Fruit fly (Drosophila melanogaster) whole organism, embryonic: Measurements from ENCODE around the gene CG6083.

ENCODE experiments used
- Bgb ChIP-seq: fragments of 200-800 bp; sonication (Bioruptor generic); IDR thresholded peaks from 2 replicates; pipeline ENCODE4 v1.3.6; 2022; ENCODE audit warnings: missing biosample characterization, missing genetic modification characterization; ENCODE audit not compliant: partially characterized antibody
- CG10366 ChIP-seq: fragments of 200-800 bp; sonication (Bioruptor generic); IDR thresholded peaks from 2 replicates; pipeline ENCODE4 v1.3.6; 2022; ENCODE audit warnings: missing biosample characterization, missing genetic modification characterization
- CG14860 ChIP-seq: fragments of 200-800 bp; sonication (Bioruptor generic); IDR thresholded peaks from 3 replicates; pipeline ENCODE4 v1.3.6; 2022; ENCODE audit warnings: missing biosample characterization, missing genetic modification characterization; ENCODE audit not compliant: partially characterized antibody
- CG16813 ChIP-seq: fragments of 200-800 bp; sonication (Bioruptor generic); IDR thresholded peaks from 3 replicates; pipeline ENCODE4 v1.3.6; 2022; ENCODE audit warnings: missing biosample characterization, missing genetic modification characterization; ENCODE audit not compliant: partially characterized antibody
- CG17328 ChIP-seq: fragments of 200-800 bp; sonication (Bioruptor generic); IDR thresholded peaks from 2 replicates; pipeline ENCODE4 v1.3.6; 2022; ENCODE audit warnings: missing biosample characterization, missing genetic modification characterization
- CG18764 ChIP-seq: fragments of 200-800 bp; sonication (Bioruptor generic); optimal IDR thresholded peaks from 3 replicates; lab custom pipeline; 2016; ENCODE audit warnings: missing biosample characterization, missing genetic modification characterization
- CG2116 ChIP-seq: fragments of 200-800 bp; sonication (Bioruptor generic); optimal IDR thresholded peaks from 3 replicates; lab custom pipeline; 2018; ENCODE audit warnings: missing biosample characterization, mild to moderate bottlenecking, missing genetic modification characterization
- CG2875 ChIP-seq: fragments of 200-800 bp; sonication (Bioruptor generic); optimal IDR thresholded peaks from 2 replicates; lab custom pipeline; 2017; ENCODE audit warnings: missing biosample characterization, mild to moderate bottlenecking, missing genetic modification characterization, missing genetic modification reagents
- CG33557 ChIP-seq: fragments of 200-800 bp; sonication (Bioruptor generic); optimal IDR thresholded peaks from 2 replicates; lab custom pipeline; 2019; ENCODE audit warnings: missing biosample characterization, mild to moderate bottlenecking, missing genetic modification characterization, moderate library complexity
- CG34224 ChIP-seq: fragments of 200-800 bp; sonication (Bioruptor generic); IDR thresholded peaks from 3 replicates; pipeline ENCODE4 v1.3.6; 2022; ENCODE audit warnings: missing biosample characterization, missing genetic modification characterization; ENCODE audit not compliant: partially characterized antibody
- CG34376 ChIP-seq: fragments of 200-800 bp; sonication (Bioruptor generic); optimal IDR thresholded peaks from 2 replicates; lab custom pipeline; 2018; ENCODE audit warnings: missing biosample characterization, mild to moderate bottlenecking, missing genetic modification characterization
- CG4404 ChIP-seq: fragments of 200-800 bp; sonication (Bioruptor generic); IDR thresholded peaks from 2 replicates; pipeline ENCODE4 v1.3.6; 2022; ENCODE audit warnings: missing biosample characterization, missing genetic modification characterization
- CG6791 ChIP-seq: fragments of 200-800 bp; sonication (Bioruptor generic); IDR thresholded peaks from 3 replicates; pipeline ENCODE4 v1.3.6; 2022; ENCODE audit warnings: missing biosample characterization, missing genetic modification characterization; ENCODE audit not compliant: partially characterized antibody
- CG8281 ChIP-seq: fragments of 200-800 bp; sonication (Bioruptor generic); optimal IDR thresholded peaks from 2 replicates; lab custom pipeline; 2018; ENCODE audit warnings: missing biosample characterization, mild to moderate bottlenecking, missing genetic modification characterization, moderate library complexity
- CHES-1-like ChIP-seq: fragments of 200-800 bp; sonication (Bioruptor generic); optimal IDR thresholded peaks from 2 replicates; lab custom pipeline; 2016; ENCODE audit warnings: missing biosample characterization, missing genetic modification characterization
- Dip2 ChIP-seq: fragments of 200-800 bp; sonication (Bioruptor generic); IDR thresholded peaks from 2 replicates; pipeline ENCODE4 v1.3.6; 2022; ENCODE audit warnings: missing biosample characterization, missing genetic modification characterization
- Doc3 ChIP-seq: fragments of 200-800 bp; sonication (Bioruptor generic); IDR thresholded peaks from 3 replicates; pipeline ENCODE4 v1.3.6; 2022; ENCODE audit warnings: missing biosample characterization, missing genetic modification characterization; ENCODE audit not compliant: partially characterized antibody
- Dp ChIP-seq: fragments of 200-800 bp; sonication (Bioruptor generic); optimal IDR thresholded peaks from 2 replicates; lab custom pipeline; 2018; ENCODE audit warnings: missing biosample characterization, mild to moderate bottlenecking, missing genetic modification characterization, moderate library complexity
- Dref ChIP-seq: fragments of 200-800 bp; sonication (Bioruptor generic); IDR thresholded peaks from 2 replicates; pipeline ENCODE4 v1.3.6; 2022; ENCODE audit warnings: missing biosample characterization, missing genetic modification characterization
- E2f2 ChIP-seq: fragments of 200-800 bp; sonication (Bioruptor generic); IDR thresholded peaks from 2 replicates; pipeline ENCODE4 v1.3.6; 2022; ENCODE audit warnings: missing biosample characterization, missing genetic modification characterization
- Fer2 ChIP-seq: fragments of 200-800 bp; sonication (Bioruptor generic); optimal IDR thresholded peaks from 2 replicates; lab custom pipeline; 2018; ENCODE audit warnings: missing biosample characterization, mild to moderate bottlenecking, missing genetic modification characterization, moderate library complexity
- HmgD ChIP-seq: fragments of 200-800 bp; sonication (Bioruptor generic); optimal IDR thresholded peaks from 3 replicates; lab custom pipeline; 2016; ENCODE audit warnings: missing biosample characterization, missing genetic modification characterization
- MTF-1 ChIP-seq: fragments of 200-800 bp; sonication (Bioruptor generic); optimal IDR thresholded peaks from 2 replicates; lab custom pipeline; 2018; ENCODE audit warnings: missing biosample characterization, mild to moderate bottlenecking, missing genetic modification characterization, borderline replicate concordance
- Med ChIP-seq: fragments of 200-800 bp; sonication (Bioruptor generic); peaks from one replicate; lab custom pipeline; 2016; ENCODE audit warnings: missing biosample characterization, missing genetic modification characterization, mild to moderate bottlenecking, inconsistent platforms, moderate library complexity
- Ptx1 ChIP-seq: fragments of 200-800 bp; sonication (Bioruptor generic); IDR thresholded peaks from 2 replicates; pipeline ENCODE4 v1.3.6; 2022; ENCODE audit warnings: missing biosample characterization, missing genetic modification characterization
- Scr ChIP-seq: fragments of 200-800 bp; sonication (Bioruptor generic); IDR thresholded peaks from 2 replicates; pipeline ENCODE4 v1.3.6; 2022; ENCODE audit warnings: missing biosample characterization, missing genetic modification characterization; ENCODE audit not compliant: partially characterized antibody
- Sry-δ ChIP-seq: fragments of 200-800 bp; sonication (Bioruptor generic); optimal IDR thresholded peaks from 2 replicates; lab custom pipeline; 2016; ENCODE audit warnings: missing biosample characterization, missing genetic modification characterization
- amos ChIP-seq: fragments of 200-800 bp; sonication (Bioruptor generic); IDR thresholded peaks from 2 replicates; pipeline ENCODE4 v1.3.6; 2022; ENCODE audit warnings: missing biosample characterization, missing genetic modification characterization; ENCODE audit not compliant: partially characterized antibody
- bab2 ChIP-seq: fragments of 200-800 bp; sonication (Bioruptor generic); optimal IDR thresholded peaks from 2 replicates; lab custom pipeline; 2016; ENCODE audit warnings: missing biosample characterization, missing genetic modification characterization
- bbx ChIP-seq: fragments of 200-800 bp; sonication (Bioruptor generic); IDR thresholded peaks from 2 replicates; pipeline ENCODE4 v1.3.6; 2022; ENCODE audit warnings: missing biosample characterization, missing genetic modification characterization; ENCODE audit not compliant: partially characterized antibody
- bsh ChIP-seq, 2 experiments: fragments of 200-800 bp; sonication (Bioruptor generic); optimal IDR thresholded peaks; 2 replicates each; lab custom pipeline; 2017 to 2018; ENCODE audit warnings: mild to moderate bottlenecking in 2 of 2, missing biosample characterization in 2 of 2, missing genetic modification characterization in 2 of 2, moderate library complexity in 1 of 2
- chif ChIP-seq, 2 experiments: fragments of 200-800 bp; sonication (Bioruptor generic); optimal IDR thresholded peaks; 3 replicates each; lab custom pipeline; 2016; ENCODE audit warnings: missing biosample characterization in 2 of 2, missing genetic modification characterization in 2 of 2
- chinmo ChIP-seq: fragments of 200-800 bp; sonication (Bioruptor generic); IDR thresholded peaks from 4 replicates; pipeline ENCODE4 v1.3.6; 2022; ENCODE audit warnings: missing biosample characterization, missing genetic modification characterization; ENCODE audit not compliant: partially characterized antibody
- hb ChIP-seq: fragments of 200-800 bp; sonication (Bioruptor generic); IDR thresholded peaks from 3 replicates; pipeline ENCODE4 v1.3.6; 2022; ENCODE audit warnings: missing biosample characterization, missing genetic modification characterization; ENCODE audit not compliant: partially characterized antibody
- hbn ChIP-seq: fragments of 200-800 bp; sonication (Bioruptor generic); IDR thresholded peaks from 2 replicates; pipeline ENCODE4 v1.3.6; 2022; ENCODE audit warnings: missing biosample characterization, missing genetic modification characterization; ENCODE audit not compliant: partially characterized antibody
- inv ChIP-seq: fragments of 200-800 bp; sonication (Bioruptor generic); IDR thresholded peaks from 2 replicates; pipeline ENCODE4 v1.3.6; 2022; ENCODE audit warnings: missing biosample characterization, missing genetic modification characterization; ENCODE audit not compliant: partially characterized antibody
- jigr1 ChIP-seq: fragments of 200-800 bp; sonication (Bioruptor generic); IDR thresholded peaks from 3 replicates; pipeline ENCODE4 v1.3.6; 2022; ENCODE audit warnings: missing biosample characterization, missing genetic modification characterization
- kay ChIP-seq: fragments of 200-800 bp; sonication (Bioruptor generic); optimal IDR thresholded peaks from 2 replicates; lab custom pipeline; 2016; ENCODE audit warnings: missing biosample characterization, missing genetic modification characterization
- knrl ChIP-seq: fragments of 200-800 bp; sonication (Bioruptor generic); IDR thresholded peaks from 3 replicates; pipeline ENCODE4 v1.3.6; 2022; ENCODE audit warnings: missing biosample characterization, missing genetic modification characterization; ENCODE audit not compliant: partially characterized antibody
- row ChIP-seq: fragments of 200-800 bp; sonication (Bioruptor generic); IDR thresholded peaks from 3 replicates; pipeline ENCODE4 v1.3.6; 2022; ENCODE audit warnings: missing biosample characterization, missing genetic modification characterization
- schlank ChIP-seq: fragments of 200-800 bp; sonication (Bioruptor generic); optimal IDR thresholded peaks from 2 replicates; lab custom pipeline; 2018; ENCODE audit warnings: missing biosample characterization, mild to moderate bottlenecking, missing genetic modification characterization
- sens ChIP-seq: fragments of 200-800 bp; sonication (Bioruptor generic); peaks from one replicate; lab custom pipeline; 2016; ENCODE audit warnings: missing biosample characterization, missing genetic modification characterization
- stwl ChIP-seq: fragments of 200-800 bp; sonication (Bioruptor generic); optimal IDR thresholded peaks from 3 replicates; lab custom pipeline; 2018; ENCODE audit warnings: missing biosample characterization, mild to moderate bottlenecking, missing genetic modification characterization, moderate library complexity
- sug ChIP-seq: fragments of 200-800 bp; optimal IDR thresholded peaks from 2 replicates; lab custom pipeline; 2019; ENCODE audit warnings: missing biosample characterization, mild to moderate bottlenecking, missing genetic modification characterization, moderate library complexity
- toy ChIP-seq: fragments of 200-800 bp; sonication (Bioruptor generic); IDR thresholded peaks from 2 replicates; pipeline ENCODE4 v1.3.6; 2022; ENCODE audit warnings: missing biosample characterization, missing genetic modification characterization
- unc-4 ChIP-seq: fragments of 200-800 bp; sonication (Bioruptor generic); IDR thresholded peaks from 2 replicates; pipeline ENCODE4 v1.3.6; 2022; ENCODE audit warnings: missing biosample characterization, missing genetic modification characterization; ENCODE audit not compliant: partially characterized antibody
- vnd ChIP-seq: fragments of 200-800 bp; sonication (Bioruptor generic); IDR thresholded peaks from 3 replicates; pipeline ENCODE4 v1.3.6; 2022; ENCODE audit warnings: missing biosample characterization, missing genetic modification characterization; ENCODE audit not compliant: partially characterized antibody
- zen2 ChIP-seq: fragments of 200-800 bp; sonication (Bioruptor generic); IDR thresholded peaks from 3 replicates; pipeline ENCODE4 v1.3.6; 2022; ENCODE audit warnings: missing biosample characterization, missing genetic modification characterization; ENCODE audit not compliant: partially characterized antibody

The CG6083 gene

DNA sequence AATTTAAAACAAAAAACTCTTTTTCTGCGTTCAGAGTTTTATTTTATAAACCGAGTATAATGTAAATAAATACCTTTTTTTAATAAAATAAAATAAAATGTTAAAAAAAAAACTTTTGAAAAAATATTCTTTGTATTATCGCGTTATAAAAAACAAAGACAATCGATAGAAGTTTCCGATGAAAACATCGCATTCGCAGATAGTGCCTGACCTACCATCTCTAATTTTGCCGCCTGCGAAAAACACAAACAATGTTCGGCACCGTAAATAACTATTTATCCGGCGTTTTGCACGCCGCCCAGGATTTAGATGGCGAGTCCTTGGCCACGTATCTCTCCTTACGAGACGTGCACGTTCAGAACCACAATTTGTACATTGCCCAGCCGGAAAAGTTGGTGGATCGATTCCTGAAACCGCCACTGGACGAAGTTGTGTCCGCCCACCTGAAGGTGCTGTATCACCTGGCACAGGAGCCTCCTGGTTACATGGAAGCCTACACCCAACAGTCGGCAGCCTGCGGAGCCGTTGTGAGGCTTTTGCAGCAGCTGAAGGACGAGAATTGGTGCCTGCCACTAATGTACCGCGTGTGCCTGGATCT lies 403 bp upstream of the CG6083 start, which contains the start of gene PCID2 (continued):
- TF ChIP-seq Dip2 (GFP tag; lab: Robert Waterston, UW) (no peak), CG2116 (GFP tag; lab: Kevin White, UChicago) (peak; percentile 33), jigr1 (GFP tag; lab: Robert Waterston, UW) (no peak), Dref (GFP tag; lab: Robert Waterston, UW) (peak; percentile 74), HmgD (GFP tag; lab: Kevin White, UChicago) (no peak), CG14860 (peak; percentile 60; the same call in 2 of the 3 replicates), CG2875 (no peak), CG8281 (no peak), hb (peak; percentile 69), schlank (tag; lab: Kevin White, UChicago) (no peak), row (GFP tag; lab: Robert Waterston, UW) (peak; percentile 33; the same call in 1 of the 3 replicates), CG4404 (GFP tag; lab: Robert Waterston, UW) (no peak), CHES-1-like (GFP tag; lab: Kevin White, UChicago) (no peak), zen2 (no peak; the same call in 2 of the 3 replicates), chinmo (GFP tag; lab: Robert Waterston, UW) (0 out of 4 replicates have a peak, but pooled peaks have one; percentile 71), sug (tag; lab: Kevin White, UChicago) (no peak), E2f2 (peak; percentile 53; the same call in 1 of the 2 replicates), sens (GFP tag; lab: Kevin White, UChicago) (peak; percentile 28), chif (GFP tag; optimal IDR thresholded peaks at IDR 0.05; lab: Kevin White, UChicago) (no peak), Med (GFP tag; lab: Kevin White, UChicago) (peak; percentile 35), bbx (peak; percentile 80), Ptx1 (GFP tag; lab: Robert Waterston, UW) (no peak), CG6791 (GFP tag; lab: Robert Waterston, UW) (peak; percentile 77), Scr (GFP tag; lab: Robert Waterston, UW) (peak; percentile 83), toy (no peak), Bgb (GFP tag; lab: Robert Waterston, UW) (peak; percentile 74), Sry-δ (peak; percentile 77), CG33557 (GFP tag; lab: Kevin White, UChicago) (no peak), vnd (GFP tag; lab: Robert Waterston, UW) (peak; percentile 77), amos (GFP tag; lab: Robert Waterston, UW) (peak; percentile 83), MTF-1 (GFP tag; lab: Kevin White, UChicago) (no peak), CG10366 (GFP tag; lab: Robert Waterston, UW) (no peak), CG34376 (GFP tag; lab: Kevin White, UChicago) (no peak), inv (peak; percentile 64), kay (GFP tag; lab: Kevin White, UChicago) (no peak), CG16813 (peak; percentile 74), CG17328 (no peak), unc-4 (peak; percentile 77), stwl (tag; lab: Kevin White, UChicago) (peak; percentile 68), CG34224 (GFP tag; lab: Robert Waterston, UW) (peak; percentile 84), knrl (peak; percentile 79), Doc3 (GFP tag; lab: Robert Waterston, UW) (peak; percentile 80), Dp (GFP tag; lab: Kevin White, UChicago) (peak; percentile 32), bab2 (GFP tag; lab: Kevin White, UChicago) (no peak), bsh (GFP tag; optimal IDR thresholded peaks at IDR 0.05; lab: Kevin White, UChicago) (no peak), hbn (GFP tag; lab: Robert Waterston, UW) (peak; percentile 73), CG18764 (GFP tag; lab: Kevin White, UChicago) (no peak), Fer2 (tag; lab: Kevin White, UChicago) (no peak)
